Worm (Caenorhabditis elegans): ENCODE data around the gene Y39A1A.22.

The Y39A1A.22 gene

ce11 chrIII:10739902-10740301 is 33.1 kb upstream of the Y39A1A.22 start:
- TF ChIP-seq ztf-6 (GFP tag; IDR thresholded peaks at IDR 0.05) (no peak), egl-44 (GFP tag; IDR thresholded peaks at IDR 0.05) (no peak), nfya-2 (GFP tag; IDR thresholded peaks at IDR 0.05) (no peak), snpc-3.4 (tag; optimal IDR thresholded peaks at IDR 0.05) (no peak), lin-35 (GFP tag; optimal IDR thresholded peaks at IDR 0.05) (peak in 1 of 3 experiments; percentile 34), attf-6 (GFP tag; IDR thresholded peaks at IDR 0.05) (no peak), B0336.3 (GFP tag; IDR thresholded peaks at IDR 0.05) (no peak; the same call in 1 of the 2 replicates), pbrm-1 (GFP tag; IDR thresholded peaks at IDR 0.05) (peak; percentile 55), tbp1 (GFP tag; optimal IDR thresholded peaks at IDR 0.05) (no peak), Y95B8A.8 (GFP tag; IDR thresholded peaks at IDR 0.05) (no peak), efl-1 (GFP tag; optimal IDR thresholded peaks at IDR 0.05) (no peak), ekl-4 (GFP tag; IDR thresholded peaks at IDR 0.05) (no peak), lag-1 (GFP tag; IDR thresholded peaks at IDR 0.05) (no peak), snpc-1.1 (tag; optimal IDR thresholded peaks at IDR 0.05; ENCODE audit: insufficient read depth) (no peak), egrh-3 (GFP tag; IDR thresholded peaks at IDR 0.05) (no peak), pha-4 (tag; optimal IDR thresholded peaks at IDR 0.05) (no peak), mel-28 (tag; optimal IDR thresholded peaks at IDR 0.05; ENCODE audit: borderline replicate concordance) (no peak), F37B4.10 (GFP tag; IDR thresholded peaks at IDR 0.05) (no peak), attf-5 (GFP tag; optimal IDR thresholded peaks at IDR 0.05) (peak; percentile 78), Y79H2A.3 (GFP tag; conservative IDR thresholded peaks at IDR 0.05) (no peak), zfh-2 (GFP tag; conservative IDR thresholded peaks at IDR 0.05) (peak; percentile 61), ccch-3 (GFP tag; optimal IDR thresholded peaks at IDR 0.05) (no peak), cebp-2 (GFP tag; IDR thresholded peaks at IDR 0.05) (no peak), K12H6.12 (tag; optimal IDR thresholded peaks at IDR 0.05) (peak; percentile 53), sea-2 (GFP tag; IDR thresholded peaks at IDR 0.05) (no peak), nhr-27 (tag; optimal IDR thresholded peaks at IDR 0.05) (no peak), ztf-18 (tag; optimal IDR thresholded peaks at IDR 0.05) (peak; percentile 27), nhr-179 (tag; optimal IDR thresholded peaks at IDR 0.05) (no peak), K11D2.4 (GFP tag; IDR thresholded peaks at IDR 0.05) (no peak), hmg-1.2 (GFP tag; IDR thresholded peaks at IDR 0.05) (peak; percentile 42; the same call in 1 of the 2 replicates), mes-4 (tag; optimal IDR thresholded peaks at IDR 0.05) (no peak), rcor-1 (GFP tag; IDR thresholded peaks at IDR 0.05) (0 out of 2 replicates have a peak, but pooled peaks have one; percentile 5), let-526 (GFP tag; IDR thresholded peaks at IDR 0.05) (no peak), lsl-1 (GFP tag; optimal IDR thresholded peaks at IDR 0.05) (no peak), nfyb-1 (GFP tag; IDR thresholded peaks at IDR 0.05) (peak; percentile 39; the same call in 1 of the 2 replicates), rec-8 (tag; optimal IDR thresholded peaks at IDR 0.05) (no peak), bed-2 (GFP tag; IDR thresholded peaks at IDR 0.05) (no peak), xnd-1 (tag; optimal IDR thresholded peaks at IDR 0.05) (no peak), lir-1 (GFP tag; conservative IDR thresholded peaks at IDR 0.05) (no peak), nhr-90 (tag; optimal IDR thresholded peaks at IDR 0.05) (no peak), ceh-79 (tag; optimal IDR thresholded peaks at IDR 0.05) (no peak), ceh-27 (GFP tag; optimal IDR thresholded peaks at IDR 0.05) (no peak), madf-3 (GFP tag; IDR thresholded peaks at IDR 0.05) (no peak), nhr-80 (tag; optimal IDR thresholded peaks at IDR 0.05) (peak; percentile 45), ceh-100 (GFP tag; IDR thresholded peaks at IDR 0.05) (no peak), mcd-1 (GFP tag; IDR thresholded peaks at IDR 0.05) (peak; percentile 62), ztf-22 (GFP tag; optimal IDR thresholded peaks at IDR 0.05) (no peak), F10E7.11 (tag; optimal IDR thresholded peaks at IDR 0.05) (no peak), bed-1 (GFP tag; IDR thresholded peaks at IDR 0.05) (no peak), hlh-12 (tag; optimal IDR thresholded peaks at IDR 0.05) (no peak)
